Worm (Caenorhabditis elegans) whole organism, early embryonic: Measurements from ENCODE around the gene nlp-2.

Experiments
- B0310.2 ChIP-seq: sonication (generic microtip); optimal IDR thresholded peaks from 2 replicates; lab custom pipeline; 2016; ENCODE audit warnings: mild to moderate bottlenecking, missing genetic modification characterization, missing compliant biosample characterization
- F13C5.2 ChIP-seq: sonication (generic microtip); optimal IDR thresholded peaks from 2 replicates; lab custom pipeline; 2017; ENCODE audit warnings: mild to moderate bottlenecking, missing genetic modification characterization, inconsistent platforms, missing compliant biosample characterization
- aly-1 ChIP-seq: sonication (generic microtip); optimal IDR thresholded peaks from 2 replicates; lab custom pipeline; 2016; ENCODE audit warnings: missing genetic modification characterization, missing compliant biosample characterization
- ama-1 ChIP-seq: fragments of 150-350 bp; optimal IDR thresholded peaks from 2 replicates; lab custom pipeline; 2014
- ceh-13 ChIP-seq: fragments of 200-800 bp; sonication (Bioruptor generic); optimal IDR thresholded peaks from 2 replicates; lab custom pipeline; 2018; ENCODE audit warnings: mild to moderate bottlenecking, missing genetic modification characterization, missing compliant biosample characterization
- ceh-36 ChIP-seq: sonication (generic microtip); optimal IDR thresholded peaks from 2 replicates; lab custom pipeline; 2016; ENCODE audit warnings: missing genetic modification characterization, inconsistent platforms, missing compliant biosample characterization
- ets-7 ChIP-seq: sonication (generic microtip); optimal IDR thresholded peaks from 2 replicates; lab custom pipeline; 2016; ENCODE audit warnings: missing genotype, missing genetic modification characterization, missing compliant biosample characterization
- flt-1 ChIP-seq: fragments of 200-800 bp; sonication (Bioruptor generic); IDR thresholded peaks from 2 replicates; pipeline ENCODE4 v1.3.6; 2022; ENCODE audit warnings: missing genetic modification characterization, missing compliant biosample characterization
- hmbx-1 ChIP-seq: sonication (generic microtip); optimal IDR thresholded peaks from 2 replicates; lab custom pipeline; 2016; ENCODE audit warnings: mild to moderate bottlenecking, missing genetic modification characterization, missing compliant biosample characterization
- hmg-4 ChIP-seq: fragments of 200-800 bp; sonication (Bioruptor generic); optimal IDR thresholded peaks from 2 replicates; lab custom pipeline; 2018; ENCODE audit warnings: mild to moderate bottlenecking, missing genetic modification characterization, missing compliant biosample characterization
- hnd-1 ChIP-seq: sonication (generic microtip); optimal IDR thresholded peaks from 2 replicates; lab custom pipeline; 2016; ENCODE audit warnings: missing genetic modification characterization, missing compliant biosample characterization
- pes-1 ChIP-seq: fragments of 200-800 bp; sonication (Bioruptor generic); IDR thresholded peaks from 2 replicates; pipeline ENCODE4 v1.3.6; 2022; ENCODE audit warnings: missing genetic modification reagents, missing genetic modification characterization, missing compliant biosample characterization
- scrt-1 ChIP-seq: fragments of 200-800 bp; sonication (Bioruptor generic); IDR thresholded peaks from 2 replicates; pipeline ENCODE4 v1.3.6; 2022; ENCODE audit warnings: missing genetic modification characterization, missing compliant biosample characterization
- sea-1 ChIP-seq: fragments of 200-800 bp; sonication (Bioruptor generic); conservative IDR thresholded peaks from 2 replicates; pipeline ENCODE4 v1.3.6; 2022; ENCODE audit warnings: missing genetic modification characterization, missing compliant biosample characterization
- tbx-11 ChIP-seq: fragments of 200-800 bp; sonication (Bioruptor generic); IDR thresholded peaks from 2 replicates; pipeline ENCODE4 v1.3.6; 2022; ENCODE audit warnings: missing genetic modification characterization, missing compliant biosample characterization
- tbx-37 ChIP-seq: fragments of 200-800 bp; sonication (Bioruptor generic); conservative IDR thresholded peaks from 2 replicates; pipeline ENCODE4 v1.3.6; 2022; ENCODE audit warnings: missing genetic modification reagents, missing genetic modification characterization, missing compliant biosample characterization
- tra-4 ChIP-seq: sonication (generic microtip); optimal IDR thresholded peaks from 2 replicates; lab custom pipeline; 2017; ENCODE audit warnings: missing genetic modification characterization, missing compliant biosample characterization

nlp-2 gene

ce11 chrX:2330494-2330893 is 14.1 kb downstream of the nlp-2 start:
- TF ChIP-seq pes-1 (GFP tag; lab: Robert Waterston, UW), result no peak
- TF ChIP-seq F13C5.2 (tag; lab: Kevin White, UChicago), result no peak
- TF ChIP-seq scrt-1 (GFP tag; lab: Robert Waterston, UW), result no peak
- TF ChIP-seq hmbx-1, result no peak
- no peak for TF ChIP-seq flt-1
- TF ChIP-seq ceh-36, result no peak
- TF ChIP-seq aly-1 (tag; lab: Kevin White, UChicago), result no peak

ce11 chrX:2328873-2329272 is 15.7 kb downstream of the nlp-2 start:
- TF ChIP-seq tbx-11 (GFP tag; lab: Robert Waterston, UW), result no peak
- TF ChIP-seq ama-1, result peak; percentile 77
- TF ChIP-seq scrt-1 (GFP tag; lab: Robert Waterston, UW), result no peak

ce11 chrX:2321758-2322157 is 22.8 kb downstream of the nlp-2 start:
- TF ChIP-seq tbx-37 (0 out of 2 replicates have a peak, but pooled peaks have one; percentile 19), hmg-4 (GFP tag; lab: Kevin White, UChicago) (peak; percentile 15), flt-1 (no peak), tra-4 (tag; lab: Kevin White, UChicago) (no peak), F13C5.2 (tag; lab: Kevin White, UChicago) (peak; percentile 6), ceh-36 (no peak)

- TF ChIP-seq aly-1 (tag; lab: Kevin White, UChicago), result no peak
- TF ChIP-seq hmbx-1, result no peak
- TF ChIP-seq ceh-13 (GFP tag; lab: Kevin White, UChicago), result no peak
- TF ChIP-seq flt-1, result no peak
- TF ChIP-seq tbx-11 (GFP tag; lab: Robert Waterston, UW), result no peak
- TF ChIP-seq pes-1 (GFP tag; lab: Robert Waterston, UW), result no peak
- TF ChIP-seq tbx-37, result no peak
- TF ChIP-seq tra-4 (tag; lab: Kevin White, UChicago), result no peak
- TF ChIP-seq ama-1, result no peak
- no peak for TF ChIP-seq hnd-1
- TF ChIP-seq hmg-4 (GFP tag; lab: Kevin White, UChicago), result no peak
- TF ChIP-seq ets-7, result no peak
- no peak for TF ChIP-seq F13C5.2 (tag; lab: Kevin White, UChicago)
- no peak for TF ChIP-seq scrt-1 (GFP tag; lab: Robert Waterston, UW)
- TF ChIP-seq ceh-36, result no peak
These were observed 24.0 kb downstream of the nlp-2 start for ce11 chrX:2320539-2320938.

ce11 chrX:2319238-2319637 is 25.3 kb downstream of the nlp-2 start, which contains the start of gene aakg-4:
Gene aakg-4 (minus strand): TSS chrX:2319338.
- TF ChIP-seq tra-4 (tag; lab: Kevin White, UChicago), result no peak

ce11 chrX:2317480-2317879 is 27.1 kb downstream of the nlp-2 start:
- TF ChIP-seq hnd-1 (no peak), ceh-13 (GFP tag; lab: Kevin White, UChicago) (no peak), hmbx-1 (no peak), F13C5.2 (tag; lab: Kevin White, UChicago) (no peak), ets-7 (no peak), pes-1 (GFP tag; lab: Robert Waterston, UW) (no peak), sea-1 (GFP tag; lab: Robert Waterston, UW) (no peak), aly-1 (tag; lab: Kevin White, UChicago) (no peak), tbx-11 (GFP tag; lab: Robert Waterston, UW) (no peak), ceh-36 (no peak), flt-1 (no peak), B0310.2 (no peak), ama-1 (no peak), hmg-4 (GFP tag; lab: Kevin White, UChicago) (no peak), tbx-37 (no peak)

- TF ChIP-seq pes-1 (GFP tag; lab: Robert Waterston, UW) (no peak), B0310.2 (no peak), ets-7 (no peak), tra-4 (tag; lab: Kevin White, UChicago) (no peak), aly-1 (tag; lab: Kevin White, UChicago) (no peak), sea-1 (GFP tag; lab: Robert Waterston, UW) (no peak), scrt-1 (GFP tag; lab: Robert Waterston, UW) (no peak), hnd-1 (no peak), tbx-37 (no peak), F13C5.2 (tag; lab: Kevin White, UChicago) (no peak), flt-1 (no peak), hmbx-1 (no peak)
These were observed 27.7 kb downstream of the nlp-2 start for ce11 chrX:2316859-2317258.

ce11 chrX:2316205-2316604 is 28.4 kb downstream of the nlp-2 start:
- no peak for TF ChIP-seq tbx-11 (GFP tag; lab: Robert Waterston, UW)
- TF ChIP-seq hnd-1, result no peak
- no peak for TF ChIP-seq tra-4 (tag; lab: Kevin White, UChicago)
- TF ChIP-seq hmg-4 (GFP tag; lab: Kevin White, UChicago), result no peak
- TF ChIP-seq tbx-37, result no peak

- TF ChIP-seq hmbx-1, result no peak
- TF ChIP-seq ets-7, result no peak
- no peak for TF ChIP-seq tbx-11 (GFP tag; lab: Robert Waterston, UW)
These were observed 40.1 kb downstream of the nlp-2 start for ce11 chrX:2304496-2304895.

ce11 chrX:2303253-2303652 is 41.3 kb downstream of the nlp-2 start:
- TF ChIP-seq ama-1 (no peak), sea-1 (GFP tag; lab: Robert Waterston, UW) (no peak), hnd-1 (no peak), tra-4 (tag; lab: Kevin White, UChicago) (no peak), tbx-37 (no peak), ets-7 (no peak)
